Worm (Caenorhabditis elegans) whole organism, mixed stage, embryonic: ENCODE measurements around the gene T19C3.4.

Experiments used
- M03D4.4 ChIP-seq: sonication (generic microtip); optimal IDR thresholded peaks from 2 replicates; lab custom pipeline; 2017; ENCODE audit warnings: mild to moderate bottlenecking, missing genetic modification characterization, missing compliant biosample characterization
- drap-1 ChIP-seq: fragments of 200-800 bp; sonication (Bioruptor generic); optimal IDR thresholded peaks from 3 replicates; lab custom pipeline; 2018; ENCODE audit warnings: mild to moderate bottlenecking, missing genetic modification characterization, missing compliant biosample characterization

- no peak for TF ChIP-seq M03D4.4 (tag; lab: Kevin White, UChicago)
- no peak for TF ChIP-seq drap-1 (GFP tag; lab: Kevin White, UChicago)
Observed at ce11 chrIII:600316-600932, 19.6 kb downstream of the T19C3.4 start, which contains the start of gene lec-6.
